Fruit fly (Drosophila melanogaster) whole organism, embryonic: Measurements from ENCODE around the gene fne.
A peak's percentile ranks its signal among the peaks of the same experiment; 100 is the strongest.

Experiments used
- ATbp ChIP-seq: fragments of 200-800 bp; sonication (Bioruptor generic); optimal IDR thresholded peaks from 2 replicates; lab custom pipeline; 2017; ENCODE audit warnings: missing biosample characterization, mild to moderate bottlenecking, missing genetic modification characterization, missing genetic modification reagents
- B-H2 ChIP-seq: fragments of 200-800 bp; sonication (Bioruptor generic); optimal IDR thresholded peaks from 2 replicates; lab custom pipeline; 2018; ENCODE audit warnings: missing biosample characterization, mild to moderate bottlenecking, missing genetic modification characterization
- Blimp-1 ChIP-seq: fragments of 200-800 bp; sonication (Bioruptor generic); optimal IDR thresholded peaks from 3 replicates; lab custom pipeline; 2018; ENCODE audit warnings: missing biosample characterization, missing genetic modification characterization, mild to moderate bottlenecking, moderate library complexity, missing genetic modification reagents
- Bteb2 ChIP-seq: fragments of 200-800 bp; sonication (Bioruptor generic); optimal IDR thresholded peaks from 2 replicates; lab custom pipeline; 2016; ENCODE audit warnings: missing biosample characterization, missing genetic modification characterization
- CG14667 ChIP-seq: fragments of 200-800 bp; sonication (Bioruptor generic); IDR thresholded peaks from 2 replicates; pipeline ENCODE4 v1.3.6; 2022; ENCODE audit warnings: missing biosample characterization, missing genetic modification characterization
- CG14965 ChIP-seq: fragments of 200-800 bp; sonication (Bioruptor generic); optimal IDR thresholded peaks from 2 replicates; lab custom pipeline; 2016; ENCODE audit warnings: missing biosample characterization, missing genetic modification characterization, borderline replicate concordance
- CG17328 ChIP-seq: fragments of 200-800 bp; sonication (Bioruptor generic); IDR thresholded peaks from 2 replicates; pipeline ENCODE4 v1.3.6; 2022; ENCODE audit warnings: missing biosample characterization, missing genetic modification characterization
- CG17385 ChIP-seq: fragments of 200-800 bp; sonication (Bioruptor generic); optimal IDR thresholded peaks from 3 replicates; lab custom pipeline; 2018; ENCODE audit warnings: missing biosample characterization, mild to moderate bottlenecking, missing genetic modification characterization
- CG17568 ChIP-seq: fragments of 200-800 bp; sonication (Bioruptor generic); optimal IDR thresholded peaks from 2 replicates; lab custom pipeline; 2018; ENCODE audit warnings: missing biosample characterization, mild to moderate bottlenecking, missing genetic modification characterization, moderate library complexity
- CG17912 ChIP-seq: fragments of 200-800 bp; sonication (Bioruptor generic); optimal IDR thresholded peaks from 2 replicates; lab custom pipeline; 2018; ENCODE audit warnings: missing biosample characterization, mild to moderate bottlenecking, missing genetic modification characterization
- CG18262 ChIP-seq: fragments of 200-800 bp; optimal IDR thresholded peaks from 3 replicates; lab custom pipeline; 2019; ENCODE audit warnings: missing biosample characterization, mild to moderate bottlenecking, missing genetic modification characterization, moderate library complexity
- CG2199 ChIP-seq: fragments of 200-800 bp; sonication (Bioruptor generic); IDR thresholded peaks from 3 replicates; pipeline ENCODE4 v1.3.6; 2022; ENCODE audit warnings: missing biosample characterization, missing genetic modification characterization
- CG2712 ChIP-seq: fragments of 200-800 bp; optimal IDR thresholded peaks from 3 replicates; lab custom pipeline; 2019; ENCODE audit warnings: missing biosample characterization, mild to moderate bottlenecking, missing genetic modification characterization, moderate library complexity
- CG4424 ChIP-seq: fragments of 200-800 bp; sonication (Bioruptor generic); optimal IDR thresholded peaks from 3 replicates; lab custom pipeline; 2016; ENCODE audit warnings: missing biosample characterization, missing genetic modification characterization
- CG4820 ChIP-seq: fragments of 200-800 bp; sonication (Bioruptor generic); optimal IDR thresholded peaks from 3 replicates; lab custom pipeline; 2016; ENCODE audit warnings: missing biosample characterization, missing genetic modification characterization
- CG6813 ChIP-seq: fragments of 200-800 bp; sonication (Bioruptor generic); optimal IDR thresholded peaks from 2 replicates; lab custom pipeline; 2017; ENCODE audit warnings: missing biosample characterization, missing genetic modification characterization, mild to moderate bottlenecking, moderate library complexity, missing genetic modification reagents
- D ChIP-seq, 2 experiments: fragments of 200-800 bp in 1 of 2; fragments of >200 bp in 1 of 2; sonication (Bioruptor generic) in 1 of 2; optimal IDR thresholded peaks; 2 replicates in 1 of 2; 3 replicates in 1 of 2; lab custom pipeline; 2017; ENCODE audit warnings: mild to moderate bottlenecking in 1 of 2, missing biosample characterization in 1 of 2, missing genetic modification characterization in 1 of 2, missing genetic modification reagents in 1 of 2
- Dip3 ChIP-seq: fragments of 200-800 bp; sonication (Bioruptor generic); optimal IDR thresholded peaks from 3 replicates; lab custom pipeline; 2016; ENCODE audit warnings: missing biosample characterization, missing genetic modification characterization
- E2f1 ChIP-seq: fragments of 200-800 bp; sonication (Bioruptor generic); IDR thresholded peaks from 2 replicates; pipeline ENCODE4 v1.3.6; 2022; ENCODE audit warnings: missing biosample characterization, missing genetic modification characterization
- E2f2 ChIP-seq: fragments of 200-800 bp; sonication (Bioruptor generic); IDR thresholded peaks from 2 replicates; pipeline ENCODE4 v1.3.6; 2022; ENCODE audit warnings: missing biosample characterization, missing genetic modification characterization
- Gug ChIP-seq: fragments of 200-800 bp; sonication (Bioruptor generic); IDR thresholded peaks from 4 replicates; pipeline ENCODE4 v1.3.6; 2022; ENCODE audit warnings: missing biosample characterization, missing genetic modification characterization
- Hey ChIP-seq: fragments of 200-800 bp; sonication (Bioruptor generic); optimal IDR thresholded peaks from 3 replicates; lab custom pipeline; 2018; ENCODE audit warnings: missing biosample characterization, mild to moderate bottlenecking, missing genetic modification characterization
- Hr39 ChIP-seq: fragments of >200 bp; optimal IDR thresholded peaks from 2 replicates; lab custom pipeline; 2017
- MESR4 ChIP-seq: fragments of 200-800 bp; sonication (Bioruptor generic); optimal IDR thresholded peaks from 2 replicates; lab custom pipeline; 2018; ENCODE audit warnings: missing biosample characterization, mild to moderate bottlenecking, missing genetic modification characterization, moderate library complexity
- PHDP ChIP-seq: fragments of 200-800 bp; sonication (Bioruptor generic); optimal IDR thresholded peaks from 3 replicates; lab custom pipeline; 2018; ENCODE audit warnings: missing biosample characterization, mild to moderate bottlenecking, missing genetic modification characterization, moderate library complexity
- Sry-β ChIP-seq: fragments of 200-800 bp; sonication (Bioruptor generic); optimal IDR thresholded peaks from 2 replicates; lab custom pipeline; 2018; ENCODE audit warnings: missing biosample characterization, mild to moderate bottlenecking, missing genetic modification characterization, moderate library complexity
- Trl ChIP-seq, 3 experiments: fragments of >200 bp in 2 of 3; fragments of 200-800 bp in 1 of 3; sonication (Bioruptor generic) in 1 of 3; optimal IDR thresholded peaks; 2 replicates in 1 of 3; 3 replicates in 2 of 3; lab custom pipeline; 2016 to 2017; ENCODE audit warnings: missing biosample characterization in 1 of 3, missing genetic modification characterization in 1 of 3
- Xrp1 ChIP-seq: fragments of 200-800 bp; sonication (Bioruptor generic); IDR thresholded peaks from 2 replicates; pipeline ENCODE4 v1.3.6; 2022; ENCODE audit warnings: missing biosample characterization, missing genetic modification characterization
- cg ChIP-seq: fragments of 200-800 bp; sonication (Bioruptor generic); optimal IDR thresholded peaks from 3 replicates; lab custom pipeline; 2019; ENCODE audit warnings: missing biosample characterization, mild to moderate bottlenecking, missing genetic modification characterization, moderate library complexity
- ci ChIP-seq: fragments of 200-800 bp; sonication (Bioruptor generic); IDR thresholded peaks from 3 replicates; pipeline ENCODE4 v1.3.6; 2022; ENCODE audit warnings: missing biosample characterization, missing genetic modification characterization
- croc ChIP-seq: fragments of 200-800 bp; sonication (Bioruptor generic); conservative IDR thresholded peaks from 3 replicates; pipeline ENCODE4 v1.3.6; 2022; ENCODE audit warnings: missing biosample characterization, missing genetic modification characterization
- fru ChIP-seq: fragments of >200 bp; optimal IDR thresholded peaks from 2 replicates; lab custom pipeline; 2017
- insv ChIP-seq, 2 experiments: fragments of 200-800 bp; sonication (Bioruptor generic); optimal IDR thresholded peaks; 3 replicates each; lab custom pipeline; 2016 to 2018; ENCODE audit warnings: missing biosample characterization in 2 of 2, missing genetic modification characterization in 2 of 2
- jumu ChIP-seq: fragments of 200-800 bp; sonication (Bioruptor generic); optimal IDR thresholded peaks from 3 replicates; lab custom pipeline; 2016; ENCODE audit warnings: missing biosample characterization, missing genetic modification characterization
- kay ChIP-seq: fragments of 200-800 bp; sonication (Bioruptor generic); optimal IDR thresholded peaks from 2 replicates; lab custom pipeline; 2016; ENCODE audit warnings: missing biosample characterization, missing genetic modification characterization
- nom ChIP-seq: fragments of 200-800 bp; sonication (Bioruptor generic); optimal IDR thresholded peaks from 2 replicates; lab custom pipeline; 2017; ENCODE audit warnings: missing biosample characterization, missing genetic modification characterization, mild to moderate bottlenecking, moderate library complexity, missing genetic modification reagents
- pros ChIP-seq: fragments of 200-800 bp; sonication (Bioruptor generic); optimal IDR thresholded peaks from 3 replicates; lab custom pipeline; 2019; ENCODE audit warnings: missing biosample characterization, mild to moderate bottlenecking, missing genetic modification characterization, moderate library complexity
- tll ChIP-seq, 2 experiments: fragments of 200-800 bp in 1 of 2; fragments of >200 bp in 1 of 2; sonication (Bioruptor generic) in 1 of 2; optimal IDR thresholded peaks; 2 replicates each; lab custom pipeline; 2017 to 2019; ENCODE audit warnings: missing biosample characterization in 2 of 2, missing genetic modification characterization in 2 of 2, mild to moderate bottlenecking in 1 of 2, moderate library complexity in 1 of 2
- toy ChIP-seq: fragments of 200-800 bp; sonication (Bioruptor generic); IDR thresholded peaks from 2 replicates; pipeline ENCODE4 v1.3.6; 2022; ENCODE audit warnings: missing biosample characterization, missing genetic modification characterization
- zen ChIP-seq: fragments of 200-800 bp; sonication (Bioruptor generic); optimal IDR thresholded peaks from 3 replicates; lab custom pipeline; 2018; ENCODE audit warnings: missing biosample characterization, mild to moderate bottlenecking, missing genetic modification characterization, moderate library complexity
- zf30C ChIP-seq: fragments of 200-800 bp; sonication (Bioruptor generic); optimal IDR thresholded peaks from 3 replicates; lab custom pipeline; 2018; ENCODE audit warnings: missing biosample characterization, mild to moderate bottlenecking, missing genetic modification characterization

Gene fne

DNA sequence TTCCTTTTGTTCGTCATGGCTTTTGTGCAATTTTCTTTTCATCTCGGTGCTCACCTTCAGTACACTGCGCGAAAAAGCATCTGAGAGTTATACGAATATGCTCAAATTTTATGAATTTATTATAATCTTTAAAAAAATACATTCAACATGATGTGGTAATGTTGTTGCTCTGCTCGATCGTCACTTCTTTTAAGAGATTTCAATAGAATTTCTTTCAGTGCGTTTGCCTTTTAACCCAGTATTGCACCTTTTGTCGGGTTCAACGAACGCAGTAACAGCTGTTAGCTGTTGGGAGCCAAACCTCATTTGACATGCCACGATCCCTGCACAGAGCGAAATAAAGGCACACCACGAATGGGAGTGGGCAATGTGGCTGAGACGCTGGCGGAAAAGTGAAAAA is 22.7 kb downstream of the fne start (continued):
- TF ChIP-seq toy (GFP tag; lab: Robert Waterston, UW) = no peak
- TF ChIP-seq CG6813 = no peak
- peak; percentile 47; the same call in 1 of the 3 replicates for TF ChIP-seq ci
- no peak for TF ChIP-seq CG14965 (GFP tag; lab: Kevin White, UChicago)
- no peak for TF ChIP-seq E2f2 (GFP tag; lab: Robert Waterston, UW)
- TF ChIP-seq Trl (optimal IDR thresholded peaks at IDR 0.05; lab: Kevin White, UChicago) = no peak
- TF ChIP-seq Trl (GFP tag; optimal IDR thresholded peaks at IDR 0.05; lab: Kevin White, UChicago) = no peak
- peak; percentile 61 for TF ChIP-seq zf30C (GFP tag; lab: Kevin White, UChicago)
- TF ChIP-seq B-H2 (GFP tag; lab: Kevin White, UChicago) = no peak
- no peak for TF ChIP-seq croc (GFP tag; lab: Robert Waterston, UW)
- TF ChIP-seq CG14667 = no peak
- 0 out of 2 replicates have a peak, but pooled peaks have one; percentile 9 for TF ChIP-seq E2f1 (GFP tag; lab: Robert Waterston, UW)
- TF ChIP-seq Dip3 (GFP tag; lab: Kevin White, UChicago) = no peak
- TF ChIP-seq CG17568 (GFP tag; lab: Kevin White, UChicago) = no peak
- no peak for TF ChIP-seq CG4820
- TF ChIP-seq Gug (GFP tag; lab: Robert Waterston, UW) = no peak
- no peak for TF ChIP-seq fru
- no peak for TF ChIP-seq jumu (GFP tag; lab: Kevin White, UChicago)
- peak; percentile 1 for TF ChIP-seq Blimp-1
- no peak for TF ChIP-seq Sry-β (GFP tag; lab: Kevin White, UChicago)
- no peak for TF ChIP-seq MESR4 (GFP tag; lab: Kevin White, UChicago)
- peak; percentile 39 for TF ChIP-seq CG18262 (tag; lab: Kevin White, UChicago)
- no peak for TF ChIP-seq CG17912 (GFP tag; lab: Kevin White, UChicago)
- no peak for TF ChIP-seq Hey (tag; lab: Kevin White, UChicago)
- peak; percentile 45 for TF ChIP-seq CG2712 (tag; lab: Kevin White, UChicago)
- TF ChIP-seq nom (GFP tag; lab: Kevin White, UChicago) = no peak
- TF ChIP-seq CG4424 (GFP tag; lab: Kevin White, UChicago) = peak; percentile 18
- TF ChIP-seq zen (tag; lab: Kevin White, UChicago) = peak; percentile 69
- TF ChIP-seq Xrp1 (GFP tag; lab: Robert Waterston, UW) = peak; percentile 55
- TF ChIP-seq PHDP (tag; lab: Kevin White, UChicago) = no peak
- TF ChIP-seq Bteb2 (GFP tag; lab: Kevin White, UChicago) = no peak
- no peak for TF ChIP-seq kay (GFP tag; lab: Kevin White, UChicago)
- TF ChIP-seq CG17328 = peak; percentile 57
- no peak for TF ChIP-seq D (optimal IDR thresholded peaks at IDR 0.05; lab: Kevin White, UChicago)
- peak; percentile 22 for TF ChIP-seq D (GFP tag; optimal IDR thresholded peaks at IDR 0.05; lab: Kevin White, UChicago)
- TF ChIP-seq CG2199 (GFP tag; lab: Robert Waterston, UW) = no peak

DNA sequence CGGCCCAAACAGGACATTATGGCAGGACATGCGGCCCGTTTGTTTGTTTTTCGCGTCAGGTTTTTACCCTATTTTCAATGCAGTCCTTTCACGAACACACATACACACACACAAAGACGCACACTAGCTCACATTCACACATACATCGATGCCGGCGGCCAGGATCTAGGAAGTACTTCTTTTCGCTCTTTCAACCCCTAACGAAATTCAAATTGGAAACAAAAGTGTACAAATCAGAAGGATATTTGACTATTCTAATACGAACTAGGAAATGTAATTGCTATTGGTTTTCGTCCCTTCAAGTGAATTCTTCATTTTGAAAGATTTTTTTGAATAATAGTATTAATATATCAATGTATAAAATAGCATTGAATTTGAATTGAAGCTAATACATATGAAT is 23.1 kb downstream of the fne start:
- TF ChIP-seq Hr39 = no peak
- no peak for TF ChIP-seq CG17385 (GFP tag; lab: Kevin White, UChicago)
- peak; percentile 41 for TF ChIP-seq pros
- TF ChIP-seq tll (GFP tag; optimal IDR thresholded peaks at IDR 0.05; lab: Kevin White, UChicago) = peak in 1 of 2 experiments; percentile 37
- peak; percentile 5 to 91 for TF ChIP-seq insv (GFP tag; optimal IDR thresholded peaks at IDR 0.05; lab: Kevin White, UChicago)
- no peak for TF ChIP-seq ATbp (GFP tag; lab: Kevin White, UChicago)
- TF ChIP-seq cg (GFP tag; lab: Kevin White, UChicago) = peak; percentile 45
- no peak for TF ChIP-seq Sry-β (GFP tag; lab: Kevin White, UChicago)
